Fruit fly (Drosophila melanogaster) S2 (cell line): ENCODE measurements around the gene CG6652.

Experiments used
- CG8478 ChIP-seq: fragments of >200 bp; optimal IDR thresholded peaks from 2 replicates; lab custom pipeline; 2018
- CTCF ChIP-seq, 2 experiments: fragments of >200 bp; optimal IDR thresholded peaks; 2 replicates each; lab custom pipeline; 2018

- TF ChIP-seq CTCF (optimal IDR thresholded peaks at IDR 0.05; lab: Kevin White, UChicago) (no peak), CG8478 (no peak)
Observed at dm6 chr3L:17001055-17001454, 21.6 kb downstream of the CG6652 start.
